Fruit fly (Drosophila melanogaster) whole organism, embryonic: Measurements from ENCODE around the gene SCOT.

Experiments
- Bteb2 ChIP-seq: fragments of 200-800 bp; sonication (Bioruptor generic); optimal IDR thresholded peaks from 2 replicates; lab custom pipeline; 2016; ENCODE audit warnings: missing biosample characterization, missing genetic modification characterization
- CG11696 ChIP-seq: fragments of 200-800 bp; sonication (Bioruptor generic); IDR thresholded peaks from 2 replicates; pipeline ENCODE4 v1.3.6; 2022; ENCODE audit warnings: missing biosample characterization, missing genetic modification characterization
- CG12155 ChIP-seq: fragments of 200-800 bp; sonication (Bioruptor generic); optimal IDR thresholded peaks from 3 replicates; lab custom pipeline; 2016; ENCODE audit warnings: missing biosample characterization, missing genetic modification characterization
- CG12236 ChIP-seq: fragments of 200-800 bp; sonication (Bioruptor generic); optimal IDR thresholded peaks from 2 replicates; lab custom pipeline; 2016; ENCODE audit warnings: missing biosample characterization, missing genetic modification characterization
- CG13775 ChIP-seq: fragments of 200-800 bp; sonication (Bioruptor generic); optimal IDR thresholded peaks from 3 replicates; lab custom pipeline; 2017; ENCODE audit warnings: missing biosample characterization, mild to moderate bottlenecking, missing genetic modification characterization
- CG1603 ChIP-seq: fragments of 200-800 bp; sonication (Bioruptor generic); optimal IDR thresholded peaks from 2 replicates; lab custom pipeline; 2019; ENCODE audit warnings: missing biosample characterization, mild to moderate bottlenecking, missing genetic modification characterization, moderate library complexity
- CG17612 ChIP-seq: fragments of 200-800 bp; sonication (Bioruptor generic); IDR thresholded peaks from 2 replicates; pipeline ENCODE4 v1.3.6; 2022; ENCODE audit warnings: missing biosample characterization, missing genetic modification characterization
- CG18599 ChIP-seq: fragments of 200-800 bp; sonication (Bioruptor generic); optimal IDR thresholded peaks from 3 replicates; lab custom pipeline; 2017; ENCODE audit warnings: missing biosample characterization, missing genetic modification characterization, mild to moderate bottlenecking, moderate library complexity, missing genetic modification reagents
- CG2116 ChIP-seq: fragments of 200-800 bp; sonication (Bioruptor generic); optimal IDR thresholded peaks from 3 replicates; lab custom pipeline; 2018; ENCODE audit warnings: missing biosample characterization, mild to moderate bottlenecking, missing genetic modification characterization
- CG2202 ChIP-seq: fragments of 200-800 bp; sonication (Bioruptor generic); optimal IDR thresholded peaks from 2 replicates; lab custom pipeline; 2018; ENCODE audit warnings: missing biosample characterization, mild to moderate bottlenecking, missing genetic modification characterization
- CG2712 ChIP-seq: fragments of 200-800 bp; optimal IDR thresholded peaks from 3 replicates; lab custom pipeline; 2019; ENCODE audit warnings: missing biosample characterization, mild to moderate bottlenecking, missing genetic modification characterization, moderate library complexity
- CG31224 ChIP-seq: fragments of 200-800 bp; sonication (Bioruptor generic); IDR thresholded peaks from 2 replicates; pipeline ENCODE4 v1.3.6; 2022; ENCODE audit warnings: missing biosample characterization, missing genetic modification characterization
- CG33557 ChIP-seq: fragments of 200-800 bp; sonication (Bioruptor generic); optimal IDR thresholded peaks from 2 replicates; lab custom pipeline; 2019; ENCODE audit warnings: missing biosample characterization, mild to moderate bottlenecking, missing genetic modification characterization, moderate library complexity
- CG3995 ChIP-seq: fragments of 200-800 bp; sonication (Bioruptor generic); optimal IDR thresholded peaks from 3 replicates; lab custom pipeline; 2016; ENCODE audit warnings: missing biosample characterization, missing genetic modification characterization
- CG4282 ChIP-seq: fragments of 200-800 bp; sonication (Bioruptor generic); optimal IDR thresholded peaks from 2 replicates; lab custom pipeline; 2016; ENCODE audit warnings: missing biosample characterization, missing genetic modification characterization
- CG4424 ChIP-seq: fragments of 200-800 bp; sonication (Bioruptor generic); optimal IDR thresholded peaks from 3 replicates; lab custom pipeline; 2016; ENCODE audit warnings: missing biosample characterization, missing genetic modification characterization
- CG4820 ChIP-seq: fragments of 200-800 bp; sonication (Bioruptor generic); optimal IDR thresholded peaks from 3 replicates; lab custom pipeline; 2016; ENCODE audit warnings: missing biosample characterization, missing genetic modification characterization
- CG6813 ChIP-seq: fragments of 200-800 bp; sonication (Bioruptor generic); optimal IDR thresholded peaks from 2 replicates; lab custom pipeline; 2017; ENCODE audit warnings: missing biosample characterization, missing genetic modification characterization, mild to moderate bottlenecking, moderate library complexity, missing genetic modification reagents
- CG7271 ChIP-seq: fragments of 200-800 bp; sonication (Bioruptor generic); optimal IDR thresholded peaks from 2 replicates; lab custom pipeline; 2018; ENCODE audit warnings: missing biosample characterization, mild to moderate bottlenecking, missing genetic modification characterization, moderate library complexity
- Chrac-16 ChIP-seq: fragments of 200-800 bp; sonication (Bioruptor generic); optimal IDR thresholded peaks from 3 replicates; lab custom pipeline; 2016; ENCODE audit warnings: missing biosample characterization, missing genetic modification characterization
- Dad ChIP-seq: fragments of 200-800 bp; sonication (Bioruptor generic); optimal IDR thresholded peaks from 3 replicates; lab custom pipeline; 2016; ENCODE audit warnings: missing biosample characterization, missing genetic modification characterization
- Dref ChIP-seq: fragments of 200-800 bp; sonication (Bioruptor generic); IDR thresholded peaks from 2 replicates; pipeline ENCODE4 v1.3.6; 2022; ENCODE audit warnings: missing biosample characterization, missing genetic modification characterization
- Fer1 ChIP-seq: fragments of 200-800 bp; sonication (Bioruptor generic); optimal IDR thresholded peaks from 2 replicates; lab custom pipeline; 2017; ENCODE audit warnings: missing biosample characterization, mild to moderate bottlenecking, missing genetic modification characterization
- Fer2 ChIP-seq: fragments of 200-800 bp; sonication (Bioruptor generic); optimal IDR thresholded peaks from 2 replicates; lab custom pipeline; 2018; ENCODE audit warnings: missing biosample characterization, mild to moderate bottlenecking, missing genetic modification characterization, moderate library complexity
- HLH4C ChIP-seq: fragments of 200-800 bp; sonication (Bioruptor generic); IDR thresholded peaks from 3 replicates; pipeline ENCODE4 v1.3.6; 2022; ENCODE audit warnings: missing biosample characterization, missing genetic modification characterization; ENCODE audit not compliant: partially characterized antibody
- Lhr ChIP-seq: fragments of 200-800 bp; sonication (Bioruptor generic); optimal IDR thresholded peaks from 3 replicates; lab custom pipeline; 2017; ENCODE audit warnings: mild to moderate bottlenecking, missing biosample characterization, missing genetic modification reagents, missing genetic modification characterization
- Meics ChIP-seq: fragments of 200-800 bp; sonication (Bioruptor generic); optimal IDR thresholded peaks from 2 replicates; lab custom pipeline; 2017; ENCODE audit warnings: missing biosample characterization, mild to moderate bottlenecking, missing genetic modification characterization
- NC2α ChIP-seq: fragments of 200-800 bp; sonication (Bioruptor generic); optimal IDR thresholded peaks from 2 replicates; lab custom pipeline; 2016; ENCODE audit warnings: missing biosample characterization, missing genetic modification characterization
- NFAT ChIP-seq: fragments of 200-800 bp; sonication (Bioruptor generic); IDR thresholded peaks from 2 replicates; pipeline ENCODE4 v1.3.6; 2022; ENCODE audit warnings: missing biosample characterization, missing genetic modification characterization
- Scr ChIP-seq: fragments of 200-800 bp; sonication (Bioruptor generic); IDR thresholded peaks from 2 replicates; pipeline ENCODE4 v1.3.6; 2022; ENCODE audit warnings: missing biosample characterization, missing genetic modification characterization; ENCODE audit not compliant: partially characterized antibody
- Usf ChIP-seq: fragments of 200-800 bp; sonication (Bioruptor generic); optimal IDR thresholded peaks from 2 replicates; lab custom pipeline; 2017; ENCODE audit warnings: missing genotype, missing biosample characterization, missing genetic modification characterization
- ase ChIP-seq: fragments of 200-800 bp; sonication (Bioruptor generic); IDR thresholded peaks from 3 replicates; pipeline ENCODE4 v1.3.6; 2022; ENCODE audit warnings: missing biosample characterization, missing genetic modification characterization
- az2 ChIP-seq: fragments of 200-800 bp; sonication (Bioruptor generic); optimal IDR thresholded peaks from 3 replicates; lab custom pipeline; 2016; ENCODE audit warnings: missing biosample characterization, missing genetic modification characterization
- bsh ChIP-seq, 2 experiments: fragments of 200-800 bp; sonication (Bioruptor generic); optimal IDR thresholded peaks; 2 replicates each; lab custom pipeline; 2017 to 2018; ENCODE audit warnings: mild to moderate bottlenecking in 2 of 2, missing biosample characterization in 2 of 2, missing genetic modification characterization in 2 of 2, moderate library complexity in 1 of 2
- chif ChIP-seq, 2 experiments: fragments of 200-800 bp; sonication (Bioruptor generic); optimal IDR thresholded peaks; 3 replicates each; lab custom pipeline; 2016; ENCODE audit warnings: missing biosample characterization in 2 of 2, missing genetic modification characterization in 2 of 2
- chinmo ChIP-seq: fragments of 200-800 bp; sonication (Bioruptor generic); IDR thresholded peaks from 4 replicates; pipeline ENCODE4 v1.3.6; 2022; ENCODE audit warnings: missing biosample characterization, missing genetic modification characterization; ENCODE audit not compliant: partially characterized antibody
- ci ChIP-seq: fragments of 200-800 bp; sonication (Bioruptor generic); IDR thresholded peaks from 3 replicates; pipeline ENCODE4 v1.3.6; 2022; ENCODE audit warnings: missing biosample characterization, missing genetic modification characterization
- crc ChIP-seq: fragments of 200-800 bp; sonication (Bioruptor generic); optimal IDR thresholded peaks from 2 replicates; lab custom pipeline; 2016; ENCODE audit warnings: missing biosample characterization, missing genetic modification characterization
- eve ChIP-seq, 2 experiments: fragments of >200 bp; optimal IDR thresholded peaks; 2 replicates each; lab custom pipeline; 2017; ENCODE audit warnings: missing biosample characterization in 2 of 2, missing genetic modification characterization in 2 of 2
- ewg ChIP-seq: fragments of 200-800 bp; sonication (Bioruptor generic); optimal IDR thresholded peaks from 3 replicates; lab custom pipeline; 2017; ENCODE audit warnings: mild to moderate bottlenecking, missing biosample characterization, missing genetic modification reagents, missing genetic modification characterization
- hb ChIP-seq: fragments of 200-800 bp; sonication (Bioruptor generic); IDR thresholded peaks from 3 replicates; pipeline ENCODE4 v1.3.6; 2022; ENCODE audit warnings: missing biosample characterization, missing genetic modification characterization; ENCODE audit not compliant: partially characterized antibody
- knrl ChIP-seq: fragments of 200-800 bp; sonication (Bioruptor generic); IDR thresholded peaks from 3 replicates; pipeline ENCODE4 v1.3.6; 2022; ENCODE audit warnings: missing biosample characterization, missing genetic modification characterization; ENCODE audit not compliant: partially characterized antibody
- lov ChIP-seq, 2 experiments: fragments of 200-800 bp in 1 of 2; fragments of >200 bp in 1 of 2; sonication (Bioruptor generic) in 1 of 2; IDR thresholded peaks in 1 of 2; optimal IDR thresholded peaks in 1 of 2; 2 replicates in 1 of 2; 3 replicates in 1 of 2; pipeline versions ENCODE4 v1.3.6 to Lab custom; 2017 to 2022; ENCODE audit warnings: missing biosample characterization in 1 of 2, missing genetic modification characterization in 1 of 2
- maf-S ChIP-seq: fragments of 200-800 bp; sonication (Bioruptor generic); optimal IDR thresholded peaks from 2 replicates; lab custom pipeline; 2016; ENCODE audit warnings: missing biosample characterization, missing genetic modification characterization
- pum ChIP-seq: fragments of 200-800 bp; sonication (Bioruptor generic); optimal IDR thresholded peaks from 2 replicates; lab custom pipeline; 2016; ENCODE audit warnings: missing biosample characterization, missing genetic modification characterization
- ranshi ChIP-seq: fragments of 200-800 bp; sonication (Bioruptor generic); IDR thresholded peaks from 2 replicates; pipeline ENCODE4 v1.3.6; 2022; ENCODE audit warnings: missing biosample characterization, missing genetic modification characterization
- salm ChIP-seq: fragments of 200-800 bp; sonication (Bioruptor generic); optimal IDR thresholded peaks from 2 replicates; lab custom pipeline; 2018; ENCODE audit warnings: missing biosample characterization, mild to moderate bottlenecking, missing genetic modification characterization
- schlank ChIP-seq: fragments of 200-800 bp; sonication (Bioruptor generic); optimal IDR thresholded peaks from 2 replicates; lab custom pipeline; 2018; ENCODE audit warnings: missing biosample characterization, mild to moderate bottlenecking, missing genetic modification characterization
- usp ChIP-seq: fragments of >200 bp; optimal IDR thresholded peaks from 2 replicates; lab custom pipeline; 2017; ENCODE audit warnings: missing biosample characterization, missing genetic modification characterization

Gene SCOT

dm6 chr3L:1940843-1941418, 22.0 kb upstream of the SCOT start, which contains the start of gene Mfap1 (continued):
- TF ChIP-seq Fer2 (tag; lab: Kevin White, UChicago) (peak; percentile 4), lov (optimal IDR thresholded peaks at IDR 0.05; lab: Kevin White, UChicago) (no peak), lov (GFP tag; IDR thresholded peaks at IDR 0.05; lab: Robert Waterston, UW) (no peak), Fer1 (no peak), crc (GFP tag; lab: Kevin White, UChicago) (no peak), Meics (GFP tag; lab: Kevin White, UChicago) (no peak), CG33557 (no peak), Usf (GFP tag; lab: Kevin White, UChicago) (no peak), Chrac-16 (GFP tag; lab: Kevin White, UChicago) (no peak), ewg (GFP tag; lab: Kevin White, UChicago) (no peak), CG3995 (no peak), ranshi (GFP tag; lab: Robert Waterston, UW) (no peak), Scr (GFP tag; lab: Robert Waterston, UW) (peak; percentile 56), CG4820 (GFP tag; lab: Kevin White, UChicago) (peak; percentile 4), CG18599 (GFP tag; lab: Kevin White, UChicago) (no peak), CG13775 (GFP tag; lab: Kevin White, UChicago) (no peak), Bteb2 (no peak), az2 (GFP tag; lab: Kevin White, UChicago) (no peak), Lhr (no peak), CG17612 (GFP tag; lab: Robert Waterston, UW) (no peak), maf-S (GFP tag; lab: Kevin White, UChicago) (no peak), CG12236 (GFP tag; lab: Kevin White, UChicago) (no peak), bsh (GFP tag; optimal IDR thresholded peaks at IDR 0.05; lab: Kevin White, UChicago) (no peak), chinmo (GFP tag; lab: Robert Waterston, UW) (peak; percentile 88; the same call in 3 of the 4 replicates), CG4424 (GFP tag; lab: Kevin White, UChicago) (no peak), CG4282 (GFP tag; lab: Kevin White, UChicago) (no peak), knrl (GFP tag; lab: Robert Waterston, UW) (peak; percentile 72), HLH4C (GFP tag; lab: Robert Waterston, UW) (peak; percentile 31; the same call in 2 of the 3 replicates), CG1603 (tag; lab: Kevin White, UChicago) (peak; percentile 66), NC2α (GFP tag; lab: Kevin White, UChicago) (no peak), Dref (peak; percentile 80), CG6813 (GFP tag; lab: Kevin White, UChicago) (no peak), CG2202 (tag; lab: Kevin White, UChicago) (no peak), salm (tag; lab: Kevin White, UChicago) (no peak), CG12155 (GFP tag; lab: Kevin White, UChicago) (no peak), NFAT (0 out of 2 replicates have a peak, but pooled peaks have one; percentile 49), CG2116 (GFP tag; lab: Kevin White, UChicago) (peak; percentile 96), CG7271 (tag; lab: Kevin White, UChicago) (no peak), CG11696 (GFP tag; lab: Robert Waterston, UW) (no peak), usp (GFP tag; lab: Kevin White, UChicago) (no peak), Dad (GFP tag; lab: Kevin White, UChicago) (no peak), ase (GFP tag; lab: Robert Waterston, UW) (no peak), ci (GFP tag; lab: Robert Waterston, UW) (no peak; the same call in 2 of the 3 replicates), chif (GFP tag; optimal IDR thresholded peaks at IDR 0.05; lab: Kevin White, UChicago) (no peak), eve (GFP tag; optimal IDR thresholded peaks at IDR 0.05; lab: Kevin White, UChicago) (no peak), hb (GFP tag; lab: Robert Waterston, UW) (peak; percentile 58; the same call in 2 of the 3 replicates), CG2712 (no peak), pum (GFP tag; lab: Kevin White, UChicago) (no peak), CG31224 (GFP tag; lab: Robert Waterston, UW) (no peak), schlank (tag; lab: Kevin White, UChicago) (no peak)
